Worm (Caenorhabditis elegans) whole organism, L3 larva: ENCODE data around the gene C46C2.3.
A peak's percentile ranks its signal among the peaks of the same experiment; 100 is the strongest.

Experiments
- R02D3.7 ChIP-seq: fragments of 150-350 bp; optimal IDR thresholded peaks from 2 replicates; lab custom pipeline; 2014; ENCODE audit warnings: missing biosample characterization, missing genetic modification characterization
- ZK546.5 ChIP-seq: sonication (generic microtip); optimal IDR thresholded peaks from 2 replicates; lab custom pipeline; 2017; ENCODE audit warnings: missing biosample characterization, missing genetic modification characterization
- aly-2 ChIP-seq: fragments of 150-350 bp; optimal IDR thresholded peaks from 2 replicates; lab custom pipeline; 2014; ENCODE audit warnings: missing biosample characterization, missing genetic modification characterization
- ama-1 ChIP-seq: fragments of 150-350 bp; optimal IDR thresholded peaks from 2 replicates; lab custom pipeline; 2018
- ceh-28 ChIP-seq: fragments of 150-350 bp; optimal IDR thresholded peaks from 2 replicates; lab custom pipeline; 2014; ENCODE audit warnings: missing biosample characterization, missing genetic modification reagents, missing genetic modification characterization
- ceh-9 ChIP-seq: sonication (generic microtip); optimal IDR thresholded peaks from 2 replicates; lab custom pipeline; 2018; ENCODE audit warnings: missing biosample characterization, missing genetic modification characterization
- daf-12 ChIP-seq: fragments of 150-350 bp; optimal IDR thresholded peaks from 2 replicates; lab custom pipeline; 2014; ENCODE audit warnings: missing biosample characterization, missing genetic modification reagents, missing genetic modification characterization
- egl-27 ChIP-seq: sonication (generic microtip); optimal IDR thresholded peaks from 4 replicates; lab custom pipeline; 2017; ENCODE audit warnings: missing biosample characterization, missing genetic modification reagents, missing genetic modification characterization
- egl-5 ChIP-seq: fragments of 150-350 bp; optimal IDR thresholded peaks from 2 replicates; lab custom pipeline; 2017; ENCODE audit warnings: missing biosample characterization, missing genetic modification reagents, missing genetic modification characterization, inconsistent platforms
- elt-1 ChIP-seq: fragments of 150-350 bp; optimal IDR thresholded peaks from 2 replicates; lab custom pipeline; 2014; ENCODE audit warnings: missing biosample characterization, missing genetic modification characterization
- elt-2 ChIP-seq: sonication (generic microtip); optimal IDR thresholded peaks from 2 replicates; lab custom pipeline; 2016; ENCODE audit warnings: missing genetic modification reagents, mild to moderate bottlenecking, missing genetic modification characterization, missing compliant biosample characterization
- elt-3 ChIP-seq, 3 experiments: fragments of 150-350 bp in 1 of 3; sonication (generic microtip) in 2 of 3; optimal IDR thresholded peaks; 2 replicates in 2 of 3; 4 replicates in 1 of 3; lab custom pipeline; 2014 to 2017; ENCODE audit warnings: missing biosample characterization in 3 of 3, missing genetic modification characterization in 3 of 3
- fkh-2 ChIP-seq: fragments of 150-350 bp; optimal IDR thresholded peaks from 2 replicates; lab custom pipeline; 2014; ENCODE audit warnings: missing biosample characterization, missing genetic modification reagents, missing genetic modification characterization
- hmg-11 ChIP-seq: sonication (generic microtip); optimal IDR thresholded peaks from 2 replicates; lab custom pipeline; 2016; ENCODE audit warnings: missing genetic modification characterization, missing compliant biosample characterization
- jun-1 ChIP-seq: fragments of 150-350 bp; optimal IDR thresholded peaks from 2 replicates; lab custom pipeline; 2014; ENCODE audit warnings: missing biosample characterization, missing genetic modification reagents, missing genetic modification characterization
- lin-15B ChIP-seq: fragments of 150-350 bp; optimal IDR thresholded peaks from 2 replicates; lab custom pipeline; 2014; ENCODE audit warnings: missing biosample characterization, missing genetic modification characterization
- lin-39 ChIP-seq: fragments of 150-350 bp; optimal IDR thresholded peaks from 2 replicates; lab custom pipeline; 2018; ENCODE audit warnings: missing biosample characterization, missing genetic modification reagents, missing genetic modification characterization
- mml-1 ChIP-seq: fragments of 150-350 bp; sonication (generic microtip); optimal IDR thresholded peaks from 3 replicates; lab custom pipeline; 2014; ENCODE audit warnings: missing biosample characterization, missing genetic modification characterization
- nfya-1 ChIP-seq: sonication (generic microtip); optimal IDR thresholded peaks from 2 replicates; lab custom pipeline; 2017; ENCODE audit warnings: missing genetic modification characterization, mild to moderate bottlenecking, missing compliant biosample characterization, antibody characterized with exemption, moderate library complexity; ENCODE audit not compliant: insufficient read depth
- nhr-11 ChIP-seq: fragments of 150-350 bp; optimal IDR thresholded peaks from 2 replicates; lab custom pipeline; 2014; ENCODE audit warnings: missing biosample characterization, missing genetic modification characterization
- nhr-12 ChIP-seq: fragments of 150-350 bp; optimal IDR thresholded peaks from 2 replicates; lab custom pipeline; 2014; ENCODE audit warnings: missing biosample characterization, missing genetic modification characterization
- nhr-23 ChIP-seq: fragments of 150-350 bp; optimal IDR thresholded peaks from 2 replicates; lab custom pipeline; 2014; ENCODE audit warnings: missing biosample characterization, missing genetic modification reagents, missing genetic modification characterization
- nhr-237 ChIP-seq: fragments of 150-350 bp; optimal IDR thresholded peaks from 2 replicates; lab custom pipeline; 2014; ENCODE audit warnings: missing biosample characterization, missing genetic modification characterization
- nhr-25 ChIP-seq: sonication (generic microtip); optimal IDR thresholded peaks from 2 replicates; lab custom pipeline; 2017; ENCODE audit warnings: missing biosample characterization, missing genetic modification characterization
- nhr-28 ChIP-seq: fragments of 150-350 bp; optimal IDR thresholded peaks from 2 replicates; lab custom pipeline; 2014; ENCODE audit warnings: missing biosample characterization, missing genetic modification characterization
- nhr-43 ChIP-seq: sonication (generic microtip); optimal IDR thresholded peaks from 2 replicates; lab custom pipeline; 2016; ENCODE audit warnings: mild to moderate bottlenecking, missing genetic modification characterization, missing compliant biosample characterization; ENCODE audit not compliant: poor library complexity, severe bottlenecking
- nhr-77 ChIP-seq: fragments of 150-350 bp; optimal IDR thresholded peaks from 2 replicates; lab custom pipeline; 2014; ENCODE audit warnings: missing biosample characterization, missing genetic modification characterization
- pha-4 ChIP-seq: fragments of 150-350 bp; optimal IDR thresholded peaks from 2 replicates; lab custom pipeline; 2014; ENCODE audit warnings: missing biosample characterization, missing genetic modification reagents, missing genetic modification characterization
- pqm-1 ChIP-seq: fragments of 150-350 bp; optimal IDR thresholded peaks from 2 replicates; lab custom pipeline; 2017; ENCODE audit warnings: missing biosample characterization, missing genetic modification characterization, inconsistent platforms
- sea-2 ChIP-seq: fragments of 150-350 bp; sonication (generic microtip); optimal IDR thresholded peaks from 4 replicates; lab custom pipeline; 2014; ENCODE audit warnings: missing biosample characterization, missing genetic modification reagents, missing genetic modification characterization
- skn-1 ChIP-seq: fragments of 150-350 bp; optimal IDR thresholded peaks from 2 replicates; lab custom pipeline; 2014; ENCODE audit warnings: missing biosample characterization, missing genetic modification characterization
- snpc-4 ChIP-seq: fragments of 150-350 bp; optimal IDR thresholded peaks from 2 replicates; lab custom pipeline; 2014; ENCODE audit warnings: missing biosample characterization, missing genetic modification characterization
- tbx-2 ChIP-seq: sonication (generic microtip); optimal IDR thresholded peaks from 2 replicates; lab custom pipeline; 2016; ENCODE audit warnings: mild to moderate bottlenecking, missing genetic modification characterization, missing compliant biosample characterization
- unc-62 ChIP-seq: fragments of 150-350 bp; sonication (generic microtip); optimal IDR thresholded peaks from 4 replicates; lab custom pipeline; 2014; ENCODE audit warnings: missing biosample characterization, missing genetic modification reagents, missing genetic modification characterization
- zag-1 ChIP-seq: fragments of 150-350 bp; optimal IDR thresholded peaks from 2 replicates; lab custom pipeline; 2014; ENCODE audit warnings: missing biosample characterization, missing genetic modification characterization
- ztf-11 ChIP-seq: fragments of 150-350 bp; optimal IDR thresholded peaks from 2 replicates; lab custom pipeline; 2014; ENCODE audit warnings: missing biosample characterization, missing genetic modification characterization

Gene C46C2.3

DNA sequence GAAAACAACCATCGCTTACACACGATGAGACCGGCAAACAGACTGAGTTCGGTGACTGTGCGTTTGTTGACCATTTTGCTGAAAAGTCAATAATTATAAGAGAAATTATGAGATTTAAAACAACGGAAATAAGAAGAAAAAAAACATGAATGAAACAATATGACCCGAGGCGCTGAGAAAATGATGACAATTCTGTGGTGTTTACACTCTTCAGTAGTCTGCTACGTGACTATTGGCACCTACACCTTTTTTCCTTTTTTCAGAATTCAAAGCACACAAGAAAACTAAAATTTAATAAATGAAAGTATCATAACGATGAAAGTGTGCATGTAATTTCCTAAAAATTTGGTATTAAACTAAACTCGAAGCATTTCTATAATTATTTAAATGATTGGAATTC is 34.8 kb downstream of the C46C2.3 start, which contains the start of gene Y11D7A.10:
Y11D7A.10 (minus strand) TSS at position 82 of the 400 bp plus-strand sequence.
- TF ChIP-seq skn-1 (peak; percentile 87), snpc-4 (tag; lab: Kevin White, UChicago) (no peak), mml-1 (tag; lab: Kevin White, UChicago) (no peak)

DNA sequence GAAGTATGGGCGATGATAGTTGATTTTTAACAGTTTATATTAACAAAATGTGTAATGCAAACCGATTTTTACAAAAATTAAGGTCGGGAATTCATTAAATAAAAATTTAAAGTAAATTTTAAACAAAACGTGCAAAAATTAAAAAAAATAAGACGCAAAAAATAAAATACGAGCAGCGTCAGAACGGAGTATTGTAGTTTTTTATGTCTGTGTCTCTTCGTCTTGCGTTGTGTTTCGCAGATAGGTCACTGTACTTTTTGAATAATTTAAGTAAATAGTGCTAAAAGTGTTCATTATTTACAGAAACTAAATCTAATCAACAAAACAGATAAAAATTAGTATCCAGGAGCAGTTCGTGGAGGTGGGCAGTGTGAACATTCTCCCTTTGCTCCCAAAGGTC is 35.4 kb downstream of the C46C2.3 start:
- TF ChIP-seq lin-15B (tag; lab: Kevin White, UChicago): peak; percentile 41
- peak; percentile 4 for TF ChIP-seq ama-1
- TF ChIP-seq sea-2 (GFP tag; lab: Kevin White, UChicago): no peak
- TF ChIP-seq nhr-23 (tag; lab: Kevin White, UChicago): peak; percentile 34
- TF ChIP-seq, all 47 proteins: peak for 3

DNA sequence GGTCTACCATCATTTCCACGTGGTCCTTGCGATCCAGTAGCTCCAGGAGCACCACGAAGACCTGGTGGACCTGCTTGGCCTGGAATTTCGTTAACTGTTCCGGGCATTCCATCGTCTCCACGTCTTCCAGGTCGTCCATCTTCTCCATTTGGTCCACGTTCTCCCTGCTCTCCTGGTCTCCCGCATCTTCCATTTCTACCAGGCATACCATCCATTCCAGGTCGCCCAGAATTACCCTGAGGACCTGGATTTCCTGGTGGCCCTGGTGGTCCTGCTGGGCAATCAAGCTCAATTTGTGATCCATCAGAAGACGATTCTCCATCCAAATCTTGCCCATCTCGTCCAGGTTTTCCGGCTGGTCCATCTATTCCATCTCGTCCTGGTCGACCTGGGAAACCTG is 35.9 kb downstream of the C46C2.3 start:
- TF ChIP-seq sea-2 (GFP tag; lab: Kevin White, UChicago): no peak
- TF ChIP-seq ceh-9: no peak
- no peak for TF ChIP-seq ama-1
- TF ChIP-seq ceh-28 (tag; lab: Kevin White, UChicago): no peak
- no peak for TF ChIP-seq pha-4 (tag; lab: Kevin White, UChicago)
- TF ChIP-seq ztf-11 (tag; lab: Kevin White, UChicago): no peak
- TF ChIP-seq aly-2 (tag; lab: Kevin White, UChicago): no peak
- TF ChIP-seq nhr-77: no peak
- no peak for TF ChIP-seq nhr-237
- TF ChIP-seq nhr-25: no peak
- no peak for TF ChIP-seq R02D3.7 (tag; lab: Kevin White, UChicago)
- no peak for TF ChIP-seq nhr-43 (tag; lab: Kevin White, UChicago)
- TF ChIP-seq nfya-1 (tag; lab: Kevin White, UChicago): no peak
- no peak for TF ChIP-seq lin-15B (tag; lab: Kevin White, UChicago)

DNA sequence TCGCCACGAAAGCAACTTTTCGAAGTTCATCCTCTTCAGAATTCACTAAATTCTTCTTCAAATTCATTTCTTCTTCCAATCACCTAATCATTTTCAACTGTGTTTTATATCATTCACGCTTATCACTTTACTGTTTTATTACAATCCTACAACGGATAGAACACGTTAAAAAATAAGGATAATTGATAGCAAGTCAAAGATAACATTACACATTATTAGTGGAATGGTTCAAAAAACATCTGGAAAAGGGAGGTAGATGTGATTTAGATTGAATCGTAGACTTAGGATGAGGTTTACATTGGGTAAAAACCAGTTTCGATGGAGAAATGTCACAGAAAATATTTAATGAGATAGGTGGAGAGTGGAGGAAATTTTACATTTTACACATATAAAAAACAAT is 36.8 kb downstream of the C46C2.3 start, which contains the start of gene col-120:
col-120 (minus strand) TSS at position 101 of the 400 bp plus-strand sequence.
- TF ChIP-seq nfya-1 (tag; lab: Kevin White, UChicago) (no peak), elt-1 (no peak), zag-1 (tag; lab: Kevin White, UChicago) (no peak), mml-1 (tag; lab: Kevin White, UChicago) (no peak), nhr-77 (no peak), ZK546.5 (no peak), nhr-237 (no peak), daf-12 (no peak), aly-2 (tag; lab: Kevin White, UChicago) (no peak), ceh-9 (no peak), skn-1 (no peak), fkh-2 (tag; lab: Kevin White, UChicago) (no peak), egl-27 (tag; lab: Kevin White, UChicago) (no peak), unc-62 (GFP tag; lab: Kevin White, UChicago) (no peak), sea-2 (GFP tag; lab: Kevin White, UChicago) (no peak), jun-1 (tag; lab: Kevin White, UChicago) (no peak), nhr-43 (tag; lab: Kevin White, UChicago) (no peak), hmg-11 (tag; lab: Kevin White, UChicago) (no peak), elt-3 (tag; optimal IDR thresholded peaks at IDR 0.05; lab: Kevin White, UChicago) (no peak)

DNA sequence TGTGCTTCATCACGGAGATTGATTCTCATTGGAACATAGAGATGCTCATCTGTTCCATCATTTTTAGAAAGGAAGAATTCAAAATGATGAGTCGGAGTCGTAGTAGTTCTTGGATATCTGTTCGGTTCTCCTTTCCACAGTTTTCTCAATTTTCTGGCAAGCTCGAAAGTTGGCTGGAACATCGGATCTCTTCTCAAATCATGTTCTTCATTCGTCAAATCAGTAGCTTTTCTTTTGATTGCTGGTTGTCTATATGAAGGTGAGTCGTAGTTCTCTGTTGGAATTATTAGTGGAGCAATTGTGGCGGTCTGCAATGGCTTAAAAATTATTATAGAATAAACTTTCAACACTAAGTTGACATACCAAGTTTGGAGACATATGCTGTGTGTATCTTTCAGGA is 37.4 kb downstream of the C46C2.3 start:
- TF ChIP-seq nhr-11: no peak
- TF ChIP-seq elt-2 (tag; lab: Kevin White, UChicago): no peak
- TF ChIP-seq lin-39: no peak

DNA sequence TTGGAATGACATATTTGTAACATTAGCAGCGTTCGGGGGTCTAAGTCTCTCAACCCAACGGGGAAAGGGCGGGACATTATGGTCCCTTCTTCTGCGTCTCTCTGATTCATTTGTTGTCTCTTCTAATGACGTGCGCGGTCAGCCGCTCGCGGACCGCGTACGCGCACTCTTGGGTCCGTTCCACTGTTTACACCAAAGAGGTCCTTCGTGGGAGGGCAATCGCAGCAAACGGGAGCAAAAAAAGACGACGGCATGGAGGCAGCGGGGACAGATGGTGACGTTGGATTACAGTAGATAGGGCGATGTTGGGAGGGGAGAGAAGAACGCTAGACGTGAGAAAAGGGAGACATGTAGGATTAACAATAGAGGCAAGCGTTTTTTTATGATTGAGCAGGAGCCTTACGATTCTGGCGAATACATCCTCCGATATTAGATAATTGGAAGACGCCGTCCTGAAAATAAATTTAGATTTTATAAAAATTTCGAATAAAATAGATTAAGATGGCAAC is 38.9 kb downstream of the C46C2.3 start, which contains the start of gene flh-1:
flh-1 (minus strand) TSS at position 459 of the 509 bp plus-strand sequence.
- TF ChIP-seq sea-2 (GFP tag; lab: Kevin White, UChicago) (no peak), ama-1 (no peak), tbx-2 (tag; lab: Kevin White, UChicago) (no peak), pqm-1 (tag; lab: Kevin White, UChicago) (no peak), nhr-12 (tag; lab: Kevin White, UChicago) (no peak), nhr-28 (tag; lab: Kevin White, UChicago) (no peak), egl-5 (tag; lab: Kevin White, UChicago) (no peak)
